Fruit fly (Drosophila melanogaster) whole organism, adult: ENCODE measurements around the gene CG31659.

Source experiments
- CG14711 ChIP-seq: fragments of 200-800 bp; sonication (Bioruptor generic); optimal IDR thresholded peaks from 2 replicates; lab custom pipeline; 2018; ENCODE audit warnings: missing biosample characterization, mild to moderate bottlenecking, missing genetic modification characterization, moderate library complexity
- CG7045 ChIP-seq: fragments of 200-800 bp; sonication (Bioruptor generic); optimal IDR thresholded peaks from 2 replicates; lab custom pipeline; 2017; ENCODE audit warnings: missing biosample characterization, mild to moderate bottlenecking, missing genetic modification characterization
- Crg-1 ChIP-seq: fragments of 200-800 bp; sonication (Bioruptor generic); optimal IDR thresholded peaks from 2 replicates; lab custom pipeline; 2016; ENCODE audit warnings: missing biosample characterization, missing genetic modification characterization
- bab1 ChIP-seq: fragments of 200-800 bp; sonication (Bioruptor generic); optimal IDR thresholded peaks from 3 replicates; lab custom pipeline; 2019; ENCODE audit warnings: missing biosample characterization, mild to moderate bottlenecking, missing genetic modification characterization, moderate library complexity
- pad ChIP-seq: fragments of 200-800 bp; sonication (Bioruptor generic); optimal IDR thresholded peaks from 3 replicates; lab custom pipeline; 2017; ENCODE audit warnings: missing biosample characterization, missing genetic modification characterization, mild to moderate bottlenecking, moderate library complexity, missing genetic modification reagents
- toe ChIP-seq: fragments of 200-800 bp; sonication (Bioruptor generic); optimal IDR thresholded peaks from 2 replicates; lab custom pipeline; 2016; ENCODE audit warnings: missing biosample characterization, missing genetic modification characterization

- TF ChIP-seq pad (GFP tag; lab: Kevin White, UChicago) (no peak), CG7045 (GFP tag; lab: Kevin White, UChicago) (no peak), toe (no peak), CG14711 (tag; lab: Kevin White, UChicago) (no peak), Crg-1 (GFP tag; lab: Kevin White, UChicago) (no peak), bab1 (no peak)
Observed at dm6 chr2L:1367696-1368095, 8.1 kb upstream of the CG31659 start, which contains the start of gene CG14346.
